Worm (Caenorhabditis elegans) whole organism, L2 larva: ENCODE results near the gene dnj-10.

ENCODE experiments used
- C34F6.9 ChIP-seq: fragments of 150-350 bp; optimal IDR thresholded peaks from 2 replicates; lab custom pipeline; 2014; ENCODE audit warnings: missing biosample characterization, missing genetic modification characterization
- R02D3.7 ChIP-seq: fragments of 150-350 bp; optimal IDR thresholded peaks from 2 replicates; lab custom pipeline; 2014; ENCODE audit warnings: missing biosample characterization, missing genetic modification characterization
- Y55F3AM.14 ChIP-seq: fragments of 200-800 bp; sonication (Bioruptor generic); optimal IDR thresholded peaks from 2 replicates; lab custom pipeline; 2018; ENCODE audit warnings: mild to moderate bottlenecking, missing genetic modification characterization, missing compliant biosample characterization
- ZK546.5 ChIP-seq: sonication (generic microtip); optimal IDR thresholded peaks from 2 replicates; lab custom pipeline; 2017; ENCODE audit warnings: missing biosample characterization, missing genetic modification characterization
- alr-1 ChIP-seq: fragments of 150-350 bp; optimal IDR thresholded peaks from 2 replicates; lab custom pipeline; 2014; ENCODE audit warnings: missing biosample characterization, missing genetic modification characterization
- aly-2 ChIP-seq: fragments of 150-350 bp; optimal IDR thresholded peaks from 2 replicates; lab custom pipeline; 2014; ENCODE audit warnings: missing biosample characterization, missing genetic modification characterization
- ceh-16 ChIP-seq: fragments of 150-350 bp; optimal IDR thresholded peaks from 2 replicates; lab custom pipeline; 2014; ENCODE audit warnings: missing biosample characterization, missing genetic modification characterization
- ceh-82 ChIP-seq: fragments of 150-350 bp; optimal IDR thresholded peaks from 2 replicates; lab custom pipeline; 2014; ENCODE audit warnings: missing biosample characterization, missing genetic modification characterization
- crh-2 ChIP-seq: sonication (generic microtip); optimal IDR thresholded peaks from 2 replicates; lab custom pipeline; 2017; ENCODE audit warnings: missing biosample characterization, missing genetic modification characterization
- elt-3 ChIP-seq: sonication (generic microtip); optimal IDR thresholded peaks from 2 replicates; lab custom pipeline; 2017; ENCODE audit warnings: missing biosample characterization, missing genetic modification characterization
- gmeb-1 ChIP-seq: fragments of 150-350 bp; optimal IDR thresholded peaks from 2 replicates; lab custom pipeline; 2014; ENCODE audit warnings: missing biosample characterization, missing genetic modification characterization
- lin-11 ChIP-seq: fragments of 150-350 bp; sonication (generic microtip); optimal IDR thresholded peaks from 2 replicates; lab custom pipeline; 2014; ENCODE audit warnings: missing biosample characterization, missing genetic modification characterization, inconsistent platforms, mixed read lengths
- lin-13 ChIP-seq: fragments of 150-350 bp; optimal IDR thresholded peaks from 2 replicates; lab custom pipeline; 2014; ENCODE audit warnings: missing biosample characterization, missing genetic modification reagents, missing genetic modification characterization
- lin-39 ChIP-seq: fragments of 150-350 bp; optimal IDR thresholded peaks from 2 replicates; lab custom pipeline; 2014; ENCODE audit warnings: missing biosample characterization, missing genetic modification reagents, missing genetic modification characterization
- lsy-2 ChIP-seq, 2 experiments: fragments of 150-350 bp in 1 of 2; sonication (generic microtip) in 1 of 2; optimal IDR thresholded peaks; 2 replicates each; lab custom pipeline; 2014 to 2017; ENCODE audit warnings: missing biosample characterization in 2 of 2, missing genetic modification characterization in 2 of 2
- mab-5 ChIP-seq: fragments of 150-350 bp; optimal IDR thresholded peaks from 2 replicates; lab custom pipeline; 2014; ENCODE audit warnings: missing biosample characterization, missing genetic modification characterization
- mbf-1 ChIP-seq: sonication (generic microtip); optimal IDR thresholded peaks from 2 replicates; lab custom pipeline; 2017; ENCODE audit warnings: missing biosample characterization, missing genetic modification characterization
- mdl-1 ChIP-seq, 2 experiments: fragments of 150-350 bp in 1 of 2; sonication (generic microtip) in 1 of 2; optimal IDR thresholded peaks; 2 replicates each; lab custom pipeline; 2017; ENCODE audit warnings: missing biosample characterization in 2 of 2, missing genetic modification characterization in 2 of 2
- nhr-10 ChIP-seq: sonication (generic microtip); optimal IDR thresholded peaks from 2 replicates; lab custom pipeline; 2017; ENCODE audit warnings: missing biosample characterization, missing genetic modification characterization
- nhr-11 ChIP-seq: fragments of 150-350 bp; optimal IDR thresholded peaks from 2 replicates; lab custom pipeline; 2014; ENCODE audit warnings: missing biosample characterization, missing genetic modification characterization
- nhr-12 ChIP-seq: fragments of 150-350 bp; optimal IDR thresholded peaks from 2 replicates; lab custom pipeline; 2014; ENCODE audit warnings: missing biosample characterization, missing genetic modification characterization
- nhr-129 ChIP-seq: fragments of 150-350 bp; optimal IDR thresholded peaks from 2 replicates; lab custom pipeline; 2014; ENCODE audit warnings: missing biosample characterization, missing genetic modification characterization
- nhr-23 ChIP-seq: fragments of 150-350 bp; optimal IDR thresholded peaks from 2 replicates; lab custom pipeline; 2014; ENCODE audit warnings: missing biosample characterization, missing genetic modification reagents, missing genetic modification characterization
- nhr-25 ChIP-seq: fragments of 150-350 bp; sonication (generic microtip); optimal IDR thresholded peaks from 3 replicates; lab custom pipeline; 2014; ENCODE audit warnings: missing biosample characterization, missing genetic modification characterization
- nhr-6 ChIP-seq: fragments of 150-350 bp; optimal IDR thresholded peaks from 2 replicates; lab custom pipeline; 2014; ENCODE audit warnings: missing biosample characterization, missing genetic modification characterization
- skn-1 ChIP-seq: sonication (generic microtip); optimal IDR thresholded peaks from 2 replicates; lab custom pipeline; 2017; ENCODE audit warnings: missing biosample characterization, missing genetic modification characterization
- sma-3 ChIP-seq: sonication (generic microtip); optimal IDR thresholded peaks from 2 replicates; lab custom pipeline; 2016; ENCODE audit warnings: missing genetic modification reagents, missing genetic modification characterization, missing compliant biosample characterization
- unc-55 ChIP-seq: fragments of 150-350 bp; sonication (generic microtip); optimal IDR thresholded peaks from 3 replicates; lab custom pipeline; 2014; ENCODE audit warnings: missing biosample characterization, missing genetic modification reagents, missing genetic modification characterization
- unc-62 ChIP-seq: fragments of 150-350 bp; optimal IDR thresholded peaks from 2 replicates; lab custom pipeline; 2014; ENCODE audit warnings: missing biosample characterization, missing genetic modification reagents, missing genetic modification characterization
- ztf-11 ChIP-seq: sonication (generic microtip); optimal IDR thresholded peaks from 2 replicates; lab custom pipeline; 2017; ENCODE audit warnings: missing biosample characterization, missing genetic modification characterization
- ztf-4 ChIP-seq: fragments of 150-350 bp; optimal IDR thresholded peaks from 2 replicates; lab custom pipeline; 2014; ENCODE audit warnings: missing biosample characterization, missing genetic modification characterization

dnj-10 gene

DNA sequence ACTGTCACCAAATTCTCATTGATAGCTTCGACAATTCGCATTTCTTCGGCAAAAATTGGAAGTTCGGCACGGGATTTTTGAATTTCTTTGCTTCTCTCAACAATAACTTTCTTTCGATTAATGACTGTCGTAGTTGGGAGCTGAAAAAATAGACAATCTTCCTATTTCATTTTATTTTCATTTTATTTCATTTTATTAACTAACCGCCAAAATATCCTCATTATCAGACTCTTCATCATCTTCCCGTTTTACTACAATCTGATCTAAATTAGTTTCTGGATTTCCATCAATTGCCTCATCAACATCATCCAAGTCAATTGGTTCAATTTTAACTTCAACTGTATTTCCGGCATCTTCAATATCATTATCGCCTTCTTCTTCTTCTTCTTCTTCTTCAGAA is 17.4 kb upstream of the dnj-10 start:
- no peak for TF ChIP-seq unc-62 (GFP tag; lab: Kevin White, UChicago)
- no peak for TF ChIP-seq ztf-4 (tag; lab: Kevin White, UChicago)
- no peak for TF ChIP-seq nhr-12 (tag; lab: Kevin White, UChicago)
- no peak for TF ChIP-seq lin-39 (tag; lab: Kevin White, UChicago)
- TF ChIP-seq R02D3.7 (tag; lab: Kevin White, UChicago), result no peak
- no peak for TF ChIP-seq nhr-6
- no peak for TF ChIP-seq elt-3

DNA sequence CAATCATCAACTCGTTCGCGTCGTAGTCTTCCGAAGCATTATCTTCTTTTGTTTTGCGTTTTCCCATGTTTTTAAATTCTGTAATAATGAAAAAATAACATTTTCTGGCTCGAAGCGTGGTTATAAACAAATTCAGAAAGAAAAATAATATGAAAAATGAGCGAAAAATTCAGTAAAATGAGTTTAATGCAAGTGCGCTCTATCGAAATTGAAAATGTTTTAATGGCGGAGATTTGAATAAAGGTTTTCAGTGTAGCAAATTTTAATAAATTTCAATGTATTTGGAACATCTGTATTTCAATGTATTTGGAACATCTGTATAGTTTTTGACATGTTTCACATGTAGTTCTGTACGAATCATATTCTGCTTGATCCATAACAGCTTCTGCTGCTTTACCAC is 16.5 kb upstream of the dnj-10 start, which contains the start of gene rha-2:
rha-2 (minus strand) TSS at position 80 of the 400 bp plus-strand sequence.
- TF ChIP-seq lsy-2 (tag; optimal IDR thresholded peaks at IDR 0.05; lab: Kevin White, UChicago), result peak in 1 of 2 experiments; percentile 36
- TF ChIP-seq unc-55 (GFP tag; lab: Kevin White, UChicago), result peak; percentile 74
- peak; percentile 91 for TF ChIP-seq gmeb-1
- no peak for TF ChIP-seq nhr-10
- peak; percentile 71 for TF ChIP-seq C34F6.9 (tag; lab: Kevin White, UChicago)
- TF ChIP-seq lin-13, result no peak
- no peak for TF ChIP-seq ztf-11 (tag; lab: Kevin White, UChicago)

DNA sequence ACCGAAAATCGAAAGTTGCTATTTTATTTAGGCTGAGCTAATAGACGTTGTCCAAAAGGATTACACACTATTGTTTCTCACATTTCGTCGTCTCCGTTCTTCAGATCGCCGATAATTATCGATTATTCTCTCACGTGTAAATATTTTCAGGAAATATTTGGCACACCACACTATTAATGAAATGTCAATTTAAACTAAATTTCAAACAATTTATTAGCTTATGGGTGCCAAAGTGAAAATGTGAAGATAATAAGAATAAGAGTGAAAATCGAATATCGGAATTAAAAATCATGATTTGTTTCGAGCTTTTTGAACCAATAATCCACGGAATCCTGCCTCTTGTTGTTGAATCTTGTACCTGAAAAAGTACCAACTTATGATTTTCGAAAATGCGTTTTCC is 14.4 kb upstream of the dnj-10 start, which contains the start of gene C06E1.11:
C06E1.11 (minus strand) TSS at position 101 of the 400 bp plus-strand sequence.
- no peak for TF ChIP-seq ceh-82

DNA sequence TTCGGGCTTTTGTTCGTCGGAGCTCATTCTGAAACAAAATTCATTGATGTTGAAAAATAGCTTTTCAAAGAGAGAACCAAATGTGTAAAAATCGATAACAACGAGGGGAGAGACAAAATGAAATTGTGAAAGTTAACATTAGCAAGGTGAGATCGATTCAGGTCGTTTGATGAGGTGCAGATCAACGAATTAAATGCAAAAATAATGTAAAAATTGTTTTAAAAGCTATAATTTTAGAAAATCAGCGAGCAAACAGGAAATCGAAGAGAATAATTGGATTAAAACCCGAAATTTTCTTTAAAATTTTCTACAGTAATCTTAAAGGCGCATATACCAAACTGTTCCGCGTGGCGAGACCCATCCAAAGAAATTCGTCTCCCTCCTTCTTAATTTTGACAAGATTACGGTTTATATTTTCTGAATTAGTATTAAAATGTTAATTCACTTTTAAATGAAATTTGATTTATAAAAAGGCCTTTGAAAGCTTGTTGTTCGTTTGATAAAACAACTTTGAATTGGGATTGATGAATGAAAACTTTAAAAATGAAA is 12.5 kb upstream of the dnj-10 start, which contains the start of gene C13G5.2:
C13G5.2 (minus strand) TSS at position 51 of the 549 bp plus-strand sequence.
- TF ChIP-seq ceh-16 (tag; lab: Kevin White, UChicago) (no peak), skn-1 (no peak), gmeb-1 (no peak), mab-5 (tag; lab: Kevin White, UChicago) (no peak), ztf-11 (tag; lab: Kevin White, UChicago) (no peak), nhr-23 (tag; lab: Kevin White, UChicago) (no peak), ztf-4 (tag; lab: Kevin White, UChicago) (no peak)
- TF ChIP-seq, all 48 proteins: peak for 0

DNA sequence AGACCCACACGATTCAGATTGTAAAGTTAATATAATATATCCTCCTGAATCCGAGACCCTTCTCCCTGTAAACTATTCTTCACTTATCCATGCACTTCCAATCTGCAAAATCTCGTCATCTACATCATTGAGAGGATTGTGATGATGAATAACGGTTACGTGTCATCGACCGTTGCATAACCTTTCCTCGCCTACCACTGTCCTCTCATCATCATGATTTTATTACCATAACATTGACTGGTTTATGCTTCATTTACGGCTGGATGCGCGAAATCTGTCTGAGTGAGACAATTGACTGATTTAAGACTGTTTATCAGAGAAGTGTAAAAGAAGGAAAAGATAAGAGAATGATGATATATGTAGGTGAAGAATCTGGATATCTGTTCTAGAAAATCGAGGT is 10.7 kb upstream of the dnj-10 start:
- TF ChIP-seq ztf-11 (tag; lab: Kevin White, UChicago) (no peak), alr-1 (tag; lab: Kevin White, UChicago) (no peak), mdl-1 (tag; optimal IDR thresholded peaks at IDR 0.05; lab: Kevin White, UChicago) (no peak), mab-5 (tag; lab: Kevin White, UChicago) (no peak), R02D3.7 (tag; lab: Kevin White, UChicago) (no peak), ZK546.5 (no peak), unc-55 (GFP tag; lab: Kevin White, UChicago) (no peak), ceh-16 (tag; lab: Kevin White, UChicago) (no peak), lin-11 (tag; lab: Kevin White, UChicago) (no peak), crh-2 (tag; lab: Kevin White, UChicago) (no peak), C34F6.9 (tag; lab: Kevin White, UChicago) (no peak), sma-3 (no peak), nhr-10 (no peak), nhr-129 (tag; lab: Kevin White, UChicago) (no peak), nhr-11 (tag; lab: Kevin White, UChicago) (no peak), lin-39 (tag; lab: Kevin White, UChicago) (no peak), Y55F3AM.14 (GFP tag; lab: Kevin White, UChicago) (no peak), aly-2 (no peak), mbf-1 (tag; lab: Kevin White, UChicago) (no peak)

DNA sequence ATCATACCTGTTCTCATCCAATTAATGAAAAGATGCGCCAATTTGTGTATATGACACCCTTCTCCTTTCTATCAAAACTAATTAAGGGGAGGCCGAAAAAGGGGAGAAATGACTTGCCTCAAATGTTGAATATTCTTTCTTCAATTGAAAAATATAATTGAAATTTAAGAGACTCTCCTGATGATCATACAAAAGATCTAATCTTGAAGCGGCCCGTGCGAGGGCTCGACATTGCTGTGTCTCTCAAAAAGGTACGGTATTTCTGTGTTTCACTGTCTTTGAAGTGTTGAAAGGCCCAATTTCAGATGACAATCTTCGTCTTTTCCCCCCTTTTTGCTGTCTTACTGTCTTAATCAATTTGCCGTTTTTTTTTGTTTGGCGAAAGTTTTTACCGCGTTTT is 10.0 kb upstream of the dnj-10 start:
- no peak for TF ChIP-seq nhr-10
- TF ChIP-seq sma-3, result no peak
- TF ChIP-seq lin-39 (tag; lab: Kevin White, UChicago), result no peak
- TF ChIP-seq lsy-2 (tag; optimal IDR thresholded peaks at IDR 0.05; lab: Kevin White, UChicago), result peak in 1 of 2 experiments; percentile 14
- TF ChIP-seq mab-5 (tag; lab: Kevin White, UChicago), result no peak
- no peak for TF ChIP-seq unc-55 (GFP tag; lab: Kevin White, UChicago)
- no peak for TF ChIP-seq nhr-23 (tag; lab: Kevin White, UChicago)
- TF ChIP-seq nhr-25, result peak; percentile 58
